Fruit fly (Drosophila melanogaster) whole organism, prepupa: ENCODE measurements around the gene CG13898.
A peak's percentile ranks its signal among the peaks of the same experiment; 100 is the strongest.

Source experiments
- CG4318 ChIP-seq: fragments of 200-800 bp; sonication (Bioruptor generic); optimal IDR thresholded peaks from 3 replicates; lab custom pipeline; 2017; ENCODE audit warnings: missing biosample characterization, mild to moderate bottlenecking, missing genetic modification characterization
- Ets96B ChIP-seq: fragments of 200-800 bp; optimal IDR thresholded peaks from 2 replicates; lab custom pipeline; 2019; ENCODE audit warnings: missing biosample characterization, mild to moderate bottlenecking, missing genetic modification characterization, moderate library complexity
- Gug ChIP-seq: fragments of 200-800 bp; sonication (Bioruptor generic); IDR thresholded peaks from 2 replicates; pipeline ENCODE4 v1.3.6; 2022; ENCODE audit warnings: missing biosample characterization, missing genetic modification characterization
- OdsH ChIP-seq: fragments of 200-800 bp; sonication (Bioruptor generic); optimal IDR thresholded peaks from 3 replicates; lab custom pipeline; 2016; ENCODE audit warnings: missing biosample characterization, missing genetic modification characterization
- acj6 ChIP-seq: fragments of 200-800 bp; sonication (Bioruptor generic); optimal IDR thresholded peaks from 3 replicates; lab custom pipeline; 2016; ENCODE audit warnings: missing biosample characterization, missing genetic modification characterization
- fkh ChIP-seq: fragments of 200-800 bp; sonication (Bioruptor generic); optimal IDR thresholded peaks from 3 replicates; lab custom pipeline; 2017; ENCODE audit warnings: missing biosample characterization, mild to moderate bottlenecking, missing genetic modification characterization, moderate library complexity
- ss ChIP-seq, 2 experiments: fragments of 200-800 bp; sonication (Bioruptor generic); optimal IDR thresholded peaks; 2 replicates in 1 of 2; 3 replicates in 1 of 2; lab custom pipeline; 2017 to 2018; ENCODE audit warnings: mild to moderate bottlenecking in 2 of 2, missing biosample characterization in 2 of 2, missing genetic modification characterization in 2 of 2, moderate library complexity in 1 of 2

DNA sequence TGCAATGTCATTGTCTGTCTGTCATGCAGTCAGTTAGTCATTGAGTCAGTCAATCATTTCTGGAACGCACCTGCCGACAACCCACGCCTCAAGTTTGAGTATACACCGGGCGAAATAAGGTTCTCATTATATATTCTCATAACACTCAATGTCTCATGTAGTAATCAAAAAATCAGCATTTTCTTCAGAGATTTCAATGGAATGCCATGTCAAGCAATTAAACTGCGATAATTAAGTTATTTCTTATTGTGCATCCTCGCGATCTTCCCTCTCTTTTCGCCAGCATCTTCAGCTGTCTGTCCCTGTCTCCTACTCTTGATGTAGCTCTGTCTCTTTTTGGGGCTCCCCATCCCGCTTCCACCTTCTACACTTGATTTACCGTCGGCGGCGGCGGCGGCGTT lies 26.6 kb downstream of the CG13898 start:
- peak; percentile 62 for TF ChIP-seq Gug (GFP tag; lab: Robert Waterston, UW)
- peak; percentile 80 for TF ChIP-seq OdsH (GFP tag; lab: Kevin White, UChicago)
- TF ChIP-seq acj6 (GFP tag; lab: Kevin White, UChicago), result peak; percentile 81
- peak; percentile 31 to 61 for TF ChIP-seq ss (GFP tag; optimal IDR thresholded peaks at IDR 0.05; lab: Kevin White, UChicago)
- no peak for TF ChIP-seq CG4318 (GFP tag; lab: Kevin White, UChicago)
- TF ChIP-seq Ets96B (tag; lab: Kevin White, UChicago), result peak; percentile 60
- no peak for TF ChIP-seq fkh (GFP tag; lab: Kevin White, UChicago)
